Fruit fly (Drosophila melanogaster): ENCODE results near the gene mub.
A peak's percentile ranks its signal among the peaks of the same experiment; 100 is the strongest.

The mub gene

dm6 chr3L:21889601-21890000 lies 45.0 kb downstream of the mub start:
- TF ChIP-seq hth (optimal IDR thresholded peaks at IDR 0.05) (no peak), Scr (GFP tag; IDR thresholded peaks at IDR 0.05; ENCODE audit: partially characterized antibody) (no peak), ci (GFP tag; IDR thresholded peaks at IDR 0.05) (0 out of 3 replicates have a peak, but pooled peaks have one; percentile 42), crol (GFP tag; IDR thresholded peaks at IDR 0.05) (0 out of 2 replicates have a peak, but pooled peaks have one; percentile 26), CG31441 (GFP tag; IDR thresholded peaks at IDR 0.05) (no peak), H2.0 (GFP tag; IDR thresholded peaks at IDR 0.05) (no peak), Drgx (GFP tag; IDR thresholded peaks at IDR 0.05) (0 out of 2 replicates have a peak, but pooled peaks have one; percentile 22), pfk (GFP tag; optimal IDR thresholded peaks at IDR 0.05) (no peak), CG11560 (tag; IDR thresholded peaks at IDR 0.05) (no peak), nom (GFP tag; optimal IDR thresholded peaks at IDR 0.05) (peak; percentile 12), fu2 (GFP tag; optimal IDR thresholded peaks at IDR 0.05) (no peak), HmgZ (tag; optimal IDR thresholded peaks at IDR 0.05) (no peak), CG4328 (GFP tag; optimal IDR thresholded peaks at IDR 0.05) (no peak)

DNA sequence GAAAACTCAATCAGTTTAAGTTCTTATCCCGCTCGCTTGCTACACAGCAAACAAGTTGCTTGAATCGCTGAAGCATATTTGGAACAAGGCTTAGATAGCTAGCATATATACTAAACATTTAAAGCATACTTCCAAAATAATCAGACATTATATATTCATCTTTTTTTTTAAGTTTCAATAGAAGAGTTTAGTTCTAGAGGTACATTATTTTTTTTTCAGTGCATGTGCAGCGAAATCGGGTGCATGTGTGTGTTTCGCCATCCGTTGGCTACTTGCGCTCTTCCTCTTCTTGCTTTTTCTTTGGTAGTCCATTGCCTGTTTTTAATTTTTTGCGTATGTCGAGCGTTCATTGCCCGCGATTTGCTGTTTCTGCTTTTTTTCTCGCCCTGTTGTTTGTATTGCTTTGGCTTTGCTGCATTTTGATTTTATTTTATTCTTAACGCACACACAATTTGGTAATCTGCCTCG lies 46.8 kb downstream of the mub start:
- peak; percentile 28 for TF ChIP-seq CG1603 (tag; optimal IDR thresholded peaks at IDR 0.05)
- no peak for TF ChIP-seq dysf (GFP tag; IDR thresholded peaks at IDR 0.05)
- peak; percentile 52 for TF ChIP-seq Ets65A (GFP tag)
- 0 out of 3 replicates have a peak, but pooled peaks have one; percentile 32 for TF ChIP-seq CG34422 (GFP tag; IDR thresholded peaks at IDR 0.05)
- TF ChIP-seq Hr78 (GFP tag; optimal IDR thresholded peaks at IDR 0.05): no peak
- TF ChIP-seq CG17361 (GFP tag; IDR thresholded peaks at IDR 0.05): 0 out of 3 replicates have a peak, but pooled peaks have one; percentile 16
- no peak for TF ChIP-seq CG4360 (GFP tag; IDR thresholded peaks at IDR 0.05)
- TF ChIP-seq psq (GFP tag; optimal IDR thresholded peaks at IDR 0.05): no peak
- TF ChIP-seq tgo (GFP tag; IDR thresholded peaks at IDR 0.05): 0 out of 3 replicates have a peak, but pooled peaks have one; percentile 15
- no peak for TF ChIP-seq HHEX (GFP tag; optimal IDR thresholded peaks at IDR 0.05)
- TF ChIP-seq Xbp1 (GFP tag; optimal IDR thresholded peaks at IDR 0.05): no peak
- TF ChIP-seq vvl (GFP tag; IDR thresholded peaks at IDR 0.05): no peak; the same call in 1 of the 2 replicates
- no peak for TF ChIP-seq bcd (GFP tag; optimal IDR thresholded peaks at IDR 0.05)
- no peak for TF ChIP-seq CG17802 (tag; optimal IDR thresholded peaks at IDR 0.05)
- no peak for TF ChIP-seq Max (GFP tag; optimal IDR thresholded peaks at IDR 0.05)
- peak; percentile 3 for TF ChIP-seq CG8388 (GFP tag; optimal IDR thresholded peaks at IDR 0.05)
- TF ChIP-seq Drgx (GFP tag; IDR thresholded peaks at IDR 0.05): peak; percentile 86
- no peak for TF ChIP-seq croc (GFP tag; conservative IDR thresholded peaks at IDR 0.05)
- TF ChIP-seq ro (GFP tag; IDR thresholded peaks at IDR 0.05): no peak
- no peak for TF ChIP-seq PHDP (tag; optimal IDR thresholded peaks at IDR 0.05)
- TF ChIP-seq CG11247 (GFP tag; IDR thresholded peaks at IDR 0.05): no peak
- no peak for TF ChIP-seq E2f1 (GFP tag; IDR thresholded peaks at IDR 0.05)
- no peak for TF ChIP-seq h (optimal IDR thresholded peaks at IDR 0.05)
- TF ChIP-seq CG11504 (tag; optimal IDR thresholded peaks at IDR 0.05): no peak
- no peak for TF ChIP-seq CG7928 (GFP tag; optimal IDR thresholded peaks at IDR 0.05)
- peak; percentile 30 for TF ChIP-seq Sox102F (GFP tag; optimal IDR thresholded peaks at IDR 0.05)
- TF ChIP-seq CG8281 (tag; optimal IDR thresholded peaks at IDR 0.05): no peak
- TF ChIP-seq Sry-β (GFP tag; optimal IDR thresholded peaks at IDR 0.05): no peak
- TF ChIP-seq esg (GFP tag; conservative IDR thresholded peaks at IDR 0.05): no peak
- TF ChIP-seq CG2199 (GFP tag; IDR thresholded peaks at IDR 0.05): no peak
- TF ChIP-seq CG7745 (tag; optimal IDR thresholded peaks at IDR 0.05): no peak
- TF ChIP-seq zfh1 (GFP tag; IDR thresholded peaks at IDR 0.05): 0 out of 3 replicates have a peak, but pooled peaks have one; percentile 9
- peak; percentile 93 for TF ChIP-seq lbe (GFP tag; optimal IDR thresholded peaks at IDR 0.05)
- TF ChIP-seq Ptx1 (GFP tag; IDR thresholded peaks at IDR 0.05): 0 out of 2 replicates have a peak, but pooled peaks have one; percentile 8
- TF ChIP-seq CG11093 (GFP tag; IDR thresholded peaks at IDR 0.05): no peak
- TF ChIP-seq CG15514 (GFP tag; optimal IDR thresholded peaks at IDR 0.05): no peak
- no peak for TF ChIP-seq ATbp (GFP tag; optimal IDR thresholded peaks at IDR 0.05)
- TF ChIP-seq odd (GFP tag; optimal IDR thresholded peaks at IDR 0.05): no peak
- TF ChIP-seq CG6175 (GFP tag; IDR thresholded peaks at IDR 0.05): no peak

Data from whole organism, embryonic.